Fruit fly (Drosophila melanogaster) whole organism, embryonic: ENCODE data around the gene TfAP-2.
A peak's percentile ranks its signal among the peaks of the same experiment; 100 is the strongest.

ENCODE experiments used
- B-H1 ChIP-seq: fragments of 200-800 bp; sonication (Bioruptor generic); IDR thresholded peaks from 3 replicates; pipeline ENCODE4 v1.3.6; 2022; ENCODE audit warnings: missing biosample characterization, missing genetic modification characterization
- CG10274 ChIP-seq: fragments of 200-800 bp; sonication (Bioruptor generic); optimal IDR thresholded peaks from 3 replicates; lab custom pipeline; 2017; ENCODE audit warnings: missing biosample characterization, mild to moderate bottlenecking, missing genetic modification characterization
- CG10654 ChIP-seq: fragments of 200-800 bp; sonication (Bioruptor generic); optimal IDR thresholded peaks from 2 replicates; lab custom pipeline; 2016; ENCODE audit warnings: missing biosample characterization, missing genetic modification characterization
- CG11085 ChIP-seq: fragments of 200-800 bp; sonication (Bioruptor generic); IDR thresholded peaks from 2 replicates; pipeline ENCODE4 v1.3.6; 2022; ENCODE audit warnings: missing biosample characterization, missing genetic modification characterization
- CG12299 ChIP-seq: fragments of 200-800 bp; sonication (Bioruptor generic); optimal IDR thresholded peaks from 2 replicates; lab custom pipeline; 2018; ENCODE audit warnings: missing biosample characterization, mild to moderate bottlenecking, missing genetic modification characterization
- CG14965 ChIP-seq: fragments of 200-800 bp; sonication (Bioruptor generic); optimal IDR thresholded peaks from 2 replicates; lab custom pipeline; 2016; ENCODE audit warnings: missing biosample characterization, missing genetic modification characterization, borderline replicate concordance
- CG15514 ChIP-seq: fragments of 200-800 bp; sonication (Bioruptor generic); optimal IDR thresholded peaks from 3 replicates; lab custom pipeline; 2017; ENCODE audit warnings: missing biosample characterization, missing genetic modification characterization, mild to moderate bottlenecking, moderate library complexity, missing genetic modification reagents
- CG16813 ChIP-seq: fragments of 200-800 bp; sonication (Bioruptor generic); IDR thresholded peaks from 3 replicates; pipeline ENCODE4 v1.3.6; 2022; ENCODE audit warnings: missing biosample characterization, missing genetic modification characterization; ENCODE audit not compliant: partially characterized antibody
- CG17361 ChIP-seq: fragments of 200-800 bp; sonication (Bioruptor generic); IDR thresholded peaks from 3 replicates; pipeline ENCODE4 v1.3.6; 2022; ENCODE audit warnings: missing biosample characterization, missing genetic modification characterization
- CG1792 ChIP-seq: fragments of 200-800 bp; sonication (Bioruptor generic); optimal IDR thresholded peaks from 2 replicates; lab custom pipeline; 2016; ENCODE audit warnings: missing biosample characterization, missing genetic modification characterization
- CG2120 ChIP-seq: fragments of 200-800 bp; sonication (Bioruptor generic); optimal IDR thresholded peaks from 3 replicates; lab custom pipeline; 2016; ENCODE audit warnings: missing biosample characterization, missing genetic modification characterization
- CG2678 ChIP-seq: fragments of 200-800 bp; sonication (Bioruptor generic); optimal IDR thresholded peaks from 3 replicates; lab custom pipeline; 2019; ENCODE audit warnings: missing biosample characterization, mild to moderate bottlenecking, missing genetic modification characterization, moderate library complexity
- CG2712 ChIP-seq: fragments of 200-800 bp; optimal IDR thresholded peaks from 3 replicates; lab custom pipeline; 2019; ENCODE audit warnings: missing biosample characterization, mild to moderate bottlenecking, missing genetic modification characterization, moderate library complexity
- CG32532 ChIP-seq: fragments of 200-800 bp; sonication (Bioruptor generic); IDR thresholded peaks from 2 replicates; pipeline ENCODE4 v1.3.6; 2022; ENCODE audit warnings: missing biosample characterization, missing genetic modification characterization
- CG4282 ChIP-seq: fragments of 200-800 bp; sonication (Bioruptor generic); optimal IDR thresholded peaks from 2 replicates; lab custom pipeline; 2016; ENCODE audit warnings: missing biosample characterization, missing genetic modification characterization
- CG6175 ChIP-seq: fragments of 200-800 bp; sonication (Bioruptor generic); IDR thresholded peaks from 3 replicates; pipeline ENCODE4 v1.3.6; 2022; ENCODE audit warnings: missing biosample characterization, missing genetic modification characterization
- CG6683 ChIP-seq: fragments of 200-800 bp; sonication (Bioruptor generic); optimal IDR thresholded peaks from 2 replicates; lab custom pipeline; 2017; ENCODE audit warnings: missing biosample characterization, mild to moderate bottlenecking, missing genetic modification characterization, missing genetic modification reagents
- CG7357 ChIP-seq: fragments of 200-800 bp; sonication (Bioruptor generic); IDR thresholded peaks from 3 replicates; pipeline ENCODE4 v1.3.6; 2022; ENCODE audit warnings: missing biosample characterization, missing genetic modification characterization
- CG7839 ChIP-seq: fragments of 200-800 bp; sonication (Bioruptor generic); optimal IDR thresholded peaks from 3 replicates; lab custom pipeline; 2018; ENCODE audit warnings: missing biosample characterization, mild to moderate bottlenecking, missing genetic modification characterization, moderate library complexity
- CG8281 ChIP-seq: fragments of 200-800 bp; sonication (Bioruptor generic); optimal IDR thresholded peaks from 2 replicates; lab custom pipeline; 2018; ENCODE audit warnings: missing biosample characterization, mild to moderate bottlenecking, missing genetic modification characterization, moderate library complexity
- CG9932 ChIP-seq: fragments of 200-800 bp; sonication (Bioruptor generic); IDR thresholded peaks from 2 replicates; pipeline ENCODE4 v1.3.6; 2022; ENCODE audit warnings: missing biosample characterization, missing genetic modification characterization
- Deaf1 ChIP-seq: fragments of 200-800 bp; optimal IDR thresholded peaks from 3 replicates; lab custom pipeline; 2019; ENCODE audit warnings: missing biosample characterization, mild to moderate bottlenecking, missing genetic modification characterization, moderate library complexity
- Dref ChIP-seq: fragments of 200-800 bp; sonication (Bioruptor generic); IDR thresholded peaks from 2 replicates; pipeline ENCODE4 v1.3.6; 2022; ENCODE audit warnings: missing biosample characterization, missing genetic modification characterization
- Ets65A ChIP-seq: fragments of 200-800 bp; sonication (Bioruptor generic); peaks from one replicate; lab custom pipeline; 2016; ENCODE audit warnings: missing biosample characterization, missing genetic modification characterization
- HLHmδ ChIP-seq: fragments of 200-800 bp; sonication (Bioruptor generic); optimal IDR thresholded peaks from 2 replicates; lab custom pipeline; 2018; ENCODE audit warnings: missing biosample characterization, mild to moderate bottlenecking, missing genetic modification characterization, moderate library complexity
- Hmx ChIP-seq: fragments of 200-800 bp; sonication (Bioruptor generic); optimal IDR thresholded peaks from 2 replicates; lab custom pipeline; 2016; ENCODE audit warnings: missing biosample characterization, missing genetic modification characterization
- Lim3 ChIP-seq: fragments of 200-800 bp; sonication (Bioruptor generic); IDR thresholded peaks from 2 replicates; pipeline ENCODE4 v1.3.6; 2022; ENCODE audit warnings: missing biosample characterization, missing genetic modification characterization
- Nf-YA ChIP-seq: fragments of 200-800 bp; sonication (Bioruptor generic); IDR thresholded peaks from 2 replicates; pipeline ENCODE4 v1.3.6; 2022; ENCODE audit warnings: missing biosample characterization, missing genetic modification characterization
- Nf-YB ChIP-seq: fragments of 200-800 bp; sonication (Bioruptor generic); optimal IDR thresholded peaks from 3 replicates; lab custom pipeline; 2019; ENCODE audit warnings: missing biosample characterization, mild to moderate bottlenecking, missing genetic modification characterization, moderate library complexity
- Pdp1 ChIP-seq, 2 experiments: fragments of 200-800 bp; sonication (Bioruptor generic); optimal IDR thresholded peaks; 3 replicates each; lab custom pipeline; 2016; ENCODE audit warnings: missing biosample characterization in 2 of 2, missing genetic modification characterization in 2 of 2, mild to moderate bottlenecking in 1 of 2, moderate library complexity in 1 of 2
- Ptx1 ChIP-seq: fragments of 200-800 bp; sonication (Bioruptor generic); IDR thresholded peaks from 2 replicates; pipeline ENCODE4 v1.3.6; 2022; ENCODE audit warnings: missing biosample characterization, missing genetic modification characterization
- Six4 ChIP-seq: fragments of 200-800 bp; sonication (Bioruptor generic); optimal IDR thresholded peaks from 2 replicates; lab custom pipeline; 2016; ENCODE audit warnings: missing biosample characterization, missing genetic modification characterization
- Sox100B ChIP-seq: fragments of 200-800 bp; sonication (Bioruptor generic); optimal IDR thresholded peaks from 3 replicates; lab custom pipeline; 2018; ENCODE audit warnings: missing biosample characterization, mild to moderate bottlenecking, missing genetic modification characterization
- YL-1 ChIP-seq: fragments of 200-800 bp; sonication (Bioruptor generic); optimal IDR thresholded peaks from 3 replicates; lab custom pipeline; 2017; ENCODE audit warnings: missing biosample characterization, mild to moderate bottlenecking, missing genetic modification characterization
- ato ChIP-seq: fragments of 200-800 bp; sonication (Bioruptor generic); IDR thresholded peaks from 2 replicates; pipeline ENCODE4 v1.3.6; 2022; ENCODE audit warnings: missing biosample characterization, missing genetic modification characterization; ENCODE audit not compliant: partially characterized antibody
- cato ChIP-seq: fragments of 200-800 bp; sonication (Bioruptor generic); optimal IDR thresholded peaks from 2 replicates; lab custom pipeline; 2016; ENCODE audit warnings: missing biosample characterization, missing genetic modification characterization, borderline replicate concordance
- en ChIP-seq: fragments of 200-800 bp; sonication (Bioruptor generic); optimal IDR thresholded peaks from 2 replicates; lab custom pipeline; 2016; ENCODE audit warnings: missing biosample characterization, missing genetic modification characterization
- gro ChIP-seq: fragments of 200-800 bp; sonication (Bioruptor generic); optimal IDR thresholded peaks from 2 replicates; lab custom pipeline; 2016; ENCODE audit warnings: missing biosample characterization, missing genetic modification characterization
- ham ChIP-seq: fragments of 200-800 bp; sonication (Bioruptor generic); IDR thresholded peaks from 2 replicates; pipeline ENCODE4 v1.3.6; 2022; ENCODE audit warnings: missing biosample characterization, missing genetic modification characterization
- her ChIP-seq: fragments of 200-800 bp; sonication (Bioruptor generic); optimal IDR thresholded peaks from 2 replicates; lab custom pipeline; 2016; ENCODE audit warnings: missing biosample characterization, missing genetic modification characterization
- hth ChIP-seq: fragments of >200 bp; optimal IDR thresholded peaks from 2 replicates; lab custom pipeline; 2017; ENCODE audit warnings: inconsistent platforms
- jing ChIP-seq: fragments of 200-800 bp; sonication (Bioruptor generic); optimal IDR thresholded peaks from 2 replicates; lab custom pipeline; 2018; ENCODE audit warnings: missing biosample characterization, mild to moderate bottlenecking, missing genetic modification characterization
- lmd ChIP-seq: fragments of 200-800 bp; sonication (Bioruptor generic); IDR thresholded peaks from 2 replicates; pipeline ENCODE4 v1.3.6; 2022; ENCODE audit warnings: missing biosample characterization, missing genetic modification characterization
- nom ChIP-seq: fragments of 200-800 bp; sonication (Bioruptor generic); optimal IDR thresholded peaks from 2 replicates; lab custom pipeline; 2017; ENCODE audit warnings: missing biosample characterization, missing genetic modification characterization, mild to moderate bottlenecking, moderate library complexity, missing genetic modification reagents
- pnt ChIP-seq: fragments of 200-800 bp; sonication (Bioruptor generic); optimal IDR thresholded peaks from 3 replicates; lab custom pipeline; 2016; ENCODE audit warnings: missing biosample characterization, missing genetic modification characterization
- rib ChIP-seq: fragments of 200-800 bp; sonication (Bioruptor generic); IDR thresholded peaks from 2 replicates; pipeline ENCODE4 v1.3.6; 2022; ENCODE audit warnings: missing biosample characterization, missing genetic modification characterization
- sug ChIP-seq: fragments of 200-800 bp; optimal IDR thresholded peaks from 2 replicates; lab custom pipeline; 2019; ENCODE audit warnings: missing biosample characterization, mild to moderate bottlenecking, missing genetic modification characterization, moderate library complexity
- tna ChIP-seq: fragments of 200-800 bp; sonication (Bioruptor generic); IDR thresholded peaks from 2 replicates; pipeline ENCODE4 v1.3.6; 2022; ENCODE audit warnings: missing biosample characterization, missing genetic modification characterization; ENCODE audit not compliant: partially characterized antibody
- tx ChIP-seq: fragments of 200-800 bp; sonication (Bioruptor generic); optimal IDR thresholded peaks from 2 replicates; lab custom pipeline; 2016; ENCODE audit warnings: missing biosample characterization, missing genetic modification characterization
- unpg ChIP-seq: fragments of 200-800 bp; sonication (Bioruptor generic); optimal IDR thresholded peaks from 3 replicates; lab custom pipeline; 2018; ENCODE audit warnings: missing biosample characterization, mild to moderate bottlenecking, missing genetic modification characterization, moderate library complexity
- z ChIP-seq: fragments of 200-800 bp; sonication (Bioruptor generic); IDR thresholded peaks from 3 replicates; pipeline ENCODE4 v1.3.6; 2022; ENCODE audit warnings: missing biosample characterization, missing genetic modification characterization

The TfAP-2 gene

DNA sequence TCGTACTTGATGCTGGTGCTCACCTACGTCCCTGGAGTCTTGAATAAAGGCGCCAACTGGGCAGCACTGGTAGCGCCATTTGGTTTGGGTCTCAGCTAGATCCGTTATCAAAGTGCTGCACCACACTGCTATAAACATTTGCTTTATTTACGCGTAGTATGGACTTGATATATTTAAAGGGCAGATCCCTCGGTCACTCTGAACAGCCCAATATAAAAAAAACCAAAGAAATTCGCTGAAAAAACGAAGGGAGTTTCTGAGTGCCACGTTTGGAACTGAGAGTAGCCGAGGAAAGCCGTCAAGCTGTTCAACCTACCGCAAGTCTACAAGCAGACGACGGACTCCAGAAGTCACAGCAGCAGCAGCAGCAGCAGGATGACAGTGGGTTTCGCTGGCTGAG, 54.2 kb downstream of the TfAP-2 start, which contains the start of gene Atox1 (continued):
- no peak for TF ChIP-seq jing (GFP tag; lab: Kevin White, UChicago)
- no peak for TF ChIP-seq CG7357
- no peak for TF ChIP-seq hth (lab: Kevin White, UChicago)
- TF ChIP-seq Lim3 = no peak
- TF ChIP-seq CG4282 (GFP tag; lab: Kevin White, UChicago) = no peak
- no peak for TF ChIP-seq pnt (GFP tag; lab: Kevin White, UChicago)
- no peak for TF ChIP-seq Nf-YB (GFP tag; lab: Kevin White, UChicago)
- TF ChIP-seq rib = 0 out of 2 replicates have a peak, but pooled peaks have one; percentile 36
- peak; percentile 10 to 53 for TF ChIP-seq Pdp1 (GFP tag; optimal IDR thresholded peaks at IDR 0.05; lab: Kevin White, UChicago)
- no peak for TF ChIP-seq CG1792 (GFP tag; lab: Kevin White, UChicago)
- TF ChIP-seq nom (GFP tag; lab: Kevin White, UChicago) = peak; percentile 53
- TF ChIP-seq CG17361 (GFP tag; lab: Robert Waterston, UW) = peak; percentile 49; the same call in 1 of the 3 replicates
- no peak for TF ChIP-seq z (GFP tag; lab: Robert Waterston, UW)
- TF ChIP-seq CG10274 = no peak
- TF ChIP-seq Deaf1 (tag; lab: Kevin White, UChicago) = peak; percentile 36
- peak; percentile 42 for TF ChIP-seq Dref (GFP tag; lab: Robert Waterston, UW)
- TF ChIP-seq tna (GFP tag; lab: Robert Waterston, UW) = no peak
- no peak for TF ChIP-seq en
- TF ChIP-seq CG6683 = peak; percentile 22
- TF ChIP-seq CG2678 (tag; lab: Kevin White, UChicago) = no peak
- peak; percentile 42 for TF ChIP-seq CG2712 (tag; lab: Kevin White, UChicago)
- no peak for TF ChIP-seq tx (GFP tag; lab: Kevin White, UChicago)
- no peak for TF ChIP-seq CG10654 (GFP tag; lab: Kevin White, UChicago)
- TF ChIP-seq CG6175 (GFP tag; lab: Robert Waterston, UW) = 0 out of 3 replicates have a peak, but pooled peaks have one; percentile 17
- 0 out of 2 replicates have a peak, but pooled peaks have one; percentile 21 for TF ChIP-seq Ptx1 (GFP tag; lab: Robert Waterston, UW)
- no peak for TF ChIP-seq ham (GFP tag; lab: Robert Waterston, UW)
- TF ChIP-seq B-H1 (GFP tag; lab: Robert Waterston, UW) = no peak; the same call in 2 of the 3 replicates
- peak; percentile 24; the same call in 1 of the 2 replicates for TF ChIP-seq ato (GFP tag; lab: Robert Waterston, UW)
- peak; percentile 59 for TF ChIP-seq sug (tag; lab: Kevin White, UChicago)
- TF ChIP-seq Nf-YA (GFP tag; lab: Robert Waterston, UW) = no peak
- peak; percentile 83 for TF ChIP-seq Ets65A (GFP tag; lab: Kevin White, UChicago)
- TF ChIP-seq CG8281 (tag; lab: Kevin White, UChicago) = no peak
- TF ChIP-seq CG9932 = no peak
- no peak for TF ChIP-seq Hmx (GFP tag; lab: Kevin White, UChicago)
- no peak for TF ChIP-seq CG16813 (GFP tag; lab: Robert Waterston, UW)
- no peak for TF ChIP-seq CG11085 (GFP tag; lab: Robert Waterston, UW)
- TF ChIP-seq CG2120 (GFP tag; lab: Kevin White, UChicago) = peak; percentile 37
- TF ChIP-seq HLHmδ = no peak
- TF ChIP-seq her (GFP tag; lab: Kevin White, UChicago) = peak; percentile 30
- TF ChIP-seq CG14965 (GFP tag; lab: Kevin White, UChicago) = no peak
- no peak for TF ChIP-seq Six4 (GFP tag; lab: Kevin White, UChicago)
- no peak for TF ChIP-seq lmd (GFP tag; lab: Robert Waterston, UW)
- TF ChIP-seq CG12299 (tag; lab: Kevin White, UChicago) = no peak
- peak; percentile 87 for TF ChIP-seq CG15514 (GFP tag; lab: Kevin White, UChicago)
- no peak for TF ChIP-seq CG32532 (GFP tag; lab: Robert Waterston, UW)
- peak; percentile 53 for TF ChIP-seq YL-1 (GFP tag; lab: Kevin White, UChicago)
- TF ChIP-seq CG7839 = peak; percentile 28
- peak; percentile 6 for TF ChIP-seq gro
- no peak for TF ChIP-seq cato (GFP tag; lab: Kevin White, UChicago)
- TF ChIP-seq unpg = no peak
- TF ChIP-seq Sox100B = no peak
